Worm (Caenorhabditis elegans) whole organism, mixed stage, embryonic: ENCODE data around the gene C15B12.2.

Experiments
- M03D4.4 ChIP-seq: sonication (generic microtip); optimal IDR thresholded peaks from 2 replicates; lab custom pipeline; 2017; ENCODE audit warnings: mild to moderate bottlenecking, missing genetic modification characterization, missing compliant biosample characterization
- blmp-1 ChIP-seq: fragments of 150-350 bp; optimal IDR thresholded peaks from 2 replicates; lab custom pipeline; 2014; ENCODE audit warnings: missing biosample characterization, missing genetic modification characterization
- ceh-43 ChIP-seq: fragments of 200-800 bp; sonication (Bioruptor generic); optimal IDR thresholded peaks from 2 replicates; lab custom pipeline; 2018; ENCODE audit warnings: mild to moderate bottlenecking, missing genetic modification characterization, moderate library complexity, missing compliant biosample characterization
- ceh-83 ChIP-seq: fragments of 200-800 bp; sonication (Bioruptor generic); optimal IDR thresholded peaks from 2 replicates; lab custom pipeline; 2018; ENCODE audit warnings: mild to moderate bottlenecking, missing genetic modification characterization, missing compliant biosample characterization
- ces-1 ChIP-seq: fragments of 150-350 bp; optimal IDR thresholded peaks from 2 replicates; lab custom pipeline; 2014; ENCODE audit warnings: missing biosample characterization, missing genetic modification reagents, missing genetic modification characterization
- cnd-1 ChIP-seq: fragments of 200-800 bp; sonication (Bioruptor generic); optimal IDR thresholded peaks from 2 replicates; lab custom pipeline; 2018; ENCODE audit warnings: mild to moderate bottlenecking, missing genetic modification characterization, missing compliant biosample characterization
- drap-1 ChIP-seq: fragments of 200-800 bp; sonication (Bioruptor generic); optimal IDR thresholded peaks from 3 replicates; lab custom pipeline; 2018; ENCODE audit warnings: mild to moderate bottlenecking, missing genetic modification characterization, missing compliant biosample characterization
- elt-1 ChIP-seq: sonication (generic microtip); optimal IDR thresholded peaks from 2 replicates; lab custom pipeline; 2017; ENCODE audit warnings: missing genetic modification characterization, mild to moderate bottlenecking, missing compliant biosample characterization, antibody characterized with exemption, moderate library complexity, borderline replicate concordance; ENCODE audit not compliant: insufficient read depth
- ham-2 ChIP-seq: fragments of 200-800 bp; sonication (Bioruptor generic); optimal IDR thresholded peaks from 2 replicates; lab custom pipeline; 2018; ENCODE audit warnings: mild to moderate bottlenecking, missing genetic modification characterization, missing compliant biosample characterization
- hlh-1 ChIP-seq: fragments of 150-350 bp; optimal IDR thresholded peaks from 2 replicates; lab custom pipeline; 2014; ENCODE audit warnings: missing biosample characterization, missing genetic modification reagents, missing genetic modification characterization
- lin-13 ChIP-seq: fragments of 150-350 bp; optimal IDR thresholded peaks from 2 replicates; lab custom pipeline; 2014; ENCODE audit warnings: missing biosample characterization, missing genetic modification characterization
- lin-32 ChIP-seq: fragments of 200-800 bp; sonication (Bioruptor generic); optimal IDR thresholded peaks from 2 replicates; lab custom pipeline; 2018; ENCODE audit warnings: mild to moderate bottlenecking, missing genetic modification characterization, missing compliant biosample characterization
- mep-1 ChIP-seq: fragments of 150-350 bp; optimal IDR thresholded peaks from 2 replicates; lab custom pipeline; 2017; ENCODE audit warnings: missing biosample characterization, missing genetic modification reagents, missing genetic modification characterization, inconsistent platforms
- mls-2 ChIP-seq: sonication (generic microtip); optimal IDR thresholded peaks from 2 replicates; lab custom pipeline; 2016; ENCODE audit warnings: mild to moderate bottlenecking, missing genetic modification characterization, moderate library complexity, missing compliant biosample characterization
- nhr-12 ChIP-seq: fragments of 150-350 bp; optimal IDR thresholded peaks from 2 replicates; lab custom pipeline; 2014; ENCODE audit warnings: missing biosample characterization, missing genetic modification characterization
- nhr-28 ChIP-seq: fragments of 150-350 bp; optimal IDR thresholded peaks from 2 replicates; lab custom pipeline; 2014; ENCODE audit warnings: missing biosample characterization, missing genetic modification characterization
- nhr-76 ChIP-seq: sonication (generic microtip); optimal IDR thresholded peaks from 2 replicates; lab custom pipeline; 2017; ENCODE audit warnings: missing biosample characterization, missing genetic modification characterization
- sem-2 ChIP-seq: fragments of 200-800 bp; sonication (Bioruptor generic); optimal IDR thresholded peaks from 2 replicates; lab custom pipeline; 2018; ENCODE audit warnings: mild to moderate bottlenecking, missing genetic modification characterization, missing compliant biosample characterization
- snpc-4 ChIP-seq: fragments of 150-350 bp; optimal IDR thresholded peaks from 2 replicates; lab custom pipeline; 2014; ENCODE audit warnings: missing biosample characterization, missing genetic modification characterization
- sptf-1 ChIP-seq: sonication (generic microtip); optimal IDR thresholded peaks from 2 replicates; lab custom pipeline; 2017; ENCODE audit warnings: mild to moderate bottlenecking, missing genetic modification characterization, moderate library complexity, missing compliant biosample characterization
- tbx-8 ChIP-seq: fragments of 200-800 bp; sonication (Bioruptor generic); optimal IDR thresholded peaks from 2 replicates; lab custom pipeline; 2018; ENCODE audit warnings: mild to moderate bottlenecking, missing genetic modification characterization, moderate library complexity, missing compliant biosample characterization
- unc-62 ChIP-seq: fragments of 150-350 bp; optimal IDR thresholded peaks from 2 replicates; lab custom pipeline; 2014; ENCODE audit warnings: missing biosample characterization, missing genetic modification reagents, missing genetic modification characterization
- zip-8 ChIP-seq: fragments of 150-350 bp; optimal IDR thresholded peaks from 2 replicates; lab custom pipeline; 2014; ENCODE audit warnings: missing biosample characterization, missing genetic modification characterization
- ztf-11 ChIP-seq: fragments of 150-350 bp; optimal IDR thresholded peaks from 2 replicates; lab custom pipeline; 2014; ENCODE audit warnings: missing biosample characterization, missing genetic modification characterization

The C15B12.2 gene

ce11 chrX:6462995-6463462 is at the start of gene C15B12.2:
Gene C15B12.2 (plus strand): TSS chrX:6463412.
- no peak for TF ChIP-seq ztf-11
- no peak for TF ChIP-seq mep-1 (tag; lab: Kevin White, UChicago)
- no peak for TF ChIP-seq nhr-28
- TF ChIP-seq ceh-83 (GFP tag; lab: Kevin White, UChicago) = no peak

DNA sequence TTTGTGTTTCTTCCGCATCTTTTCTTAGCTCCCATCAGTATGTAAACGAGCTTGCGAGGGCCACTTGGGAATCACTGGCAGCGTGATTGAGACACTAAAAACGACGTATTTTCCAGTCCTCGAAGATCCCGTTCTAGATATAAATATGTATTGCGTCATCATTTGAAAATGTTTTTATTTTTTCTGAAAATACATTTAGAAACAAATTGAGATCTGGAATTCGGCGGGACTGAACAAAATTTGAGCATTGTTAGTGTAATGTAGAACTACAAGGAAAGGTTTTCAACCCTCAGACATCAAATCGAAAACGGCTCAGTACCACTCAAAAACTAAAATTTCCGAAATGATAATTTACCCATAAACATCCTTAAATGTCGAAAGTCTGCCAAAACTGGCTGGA is 49.6 kb upstream of the C15B12.2 start:
- TF ChIP-seq cnd-1 (tag; lab: Kevin White, UChicago) (no peak), zip-8 (tag; lab: Kevin White, UChicago) (peak; percentile 82), ceh-83 (GFP tag; lab: Kevin White, UChicago) (no peak)

- no peak for TF ChIP-seq nhr-28
- no peak for TF ChIP-seq ztf-11
- TF ChIP-seq ham-2 = peak; percentile 7
Observed at ce11 chrX:6416357-6417087, 46.7 kb upstream of the C15B12.2 start, which contains the start of gene T22E5.6. Gene T22E5.6 (minus strand): TSS chrX:6416407.

DNA sequence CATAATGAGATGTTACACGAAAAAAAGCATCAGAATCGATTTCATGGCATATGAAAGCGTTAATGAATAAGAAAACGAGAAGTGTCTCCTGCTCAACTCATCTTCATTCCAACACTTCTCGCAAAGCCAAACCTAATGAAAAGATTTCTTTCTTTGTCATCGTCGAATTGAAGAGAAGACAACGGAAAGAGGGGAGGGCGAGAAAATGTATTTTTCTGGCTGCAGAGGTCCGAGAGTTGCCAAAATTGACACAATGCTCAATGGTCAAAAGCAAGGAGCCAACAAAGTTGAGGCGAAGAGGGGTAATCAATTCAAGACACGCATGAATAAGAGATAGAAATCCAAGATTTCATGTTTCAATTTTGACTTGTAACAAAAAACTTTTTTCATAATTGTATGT is 44.1 kb upstream of the C15B12.2 start:
- TF ChIP-seq nhr-76 (tag; lab: Kevin White, UChicago) (no peak), ces-1 (GFP tag; lab: Kevin White, UChicago) (peak; percentile 71)

DNA sequence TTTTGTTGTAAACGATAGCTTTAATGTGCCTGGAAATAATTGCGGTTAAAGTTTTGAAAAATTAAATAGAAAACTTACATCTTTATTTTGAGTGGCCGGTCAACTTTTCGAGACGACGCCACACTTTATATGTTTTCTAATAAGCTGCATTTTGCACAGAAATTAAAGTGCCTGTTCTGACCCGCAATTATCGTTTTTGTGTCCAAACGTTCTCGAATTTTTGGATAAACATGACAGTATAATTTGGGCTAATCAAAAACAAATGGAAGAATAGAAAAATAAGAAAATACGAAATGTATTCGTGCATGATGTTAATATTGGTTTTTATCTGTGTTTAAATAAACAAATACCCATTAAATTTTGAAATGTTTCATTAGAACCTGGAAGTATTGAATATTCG is 42.5 kb upstream of the C15B12.2 start, which contains the start of gene K10C2.12:
TSS of gene K10C2.12 (minus strand) at position 101 of the 400 bp plus-strand sequence.
- TF ChIP-seq sem-2 (GFP tag; lab: Kevin White, UChicago) (no peak), sptf-1 (tag; lab: Kevin White, UChicago) (no peak), ceh-43 (GFP tag; lab: Kevin White, UChicago) (no peak), unc-62 (GFP tag; lab: Kevin White, UChicago) (no peak), hlh-1 (tag; lab: Kevin White, UChicago) (no peak), elt-1 (no peak), ceh-83 (GFP tag; lab: Kevin White, UChicago) (no peak), ham-2 (no peak), M03D4.4 (tag; lab: Kevin White, UChicago) (no peak), nhr-12 (tag; lab: Kevin White, UChicago) (no peak)
- TF ChIP-seq, all 35 proteins: peak for 0

DNA sequence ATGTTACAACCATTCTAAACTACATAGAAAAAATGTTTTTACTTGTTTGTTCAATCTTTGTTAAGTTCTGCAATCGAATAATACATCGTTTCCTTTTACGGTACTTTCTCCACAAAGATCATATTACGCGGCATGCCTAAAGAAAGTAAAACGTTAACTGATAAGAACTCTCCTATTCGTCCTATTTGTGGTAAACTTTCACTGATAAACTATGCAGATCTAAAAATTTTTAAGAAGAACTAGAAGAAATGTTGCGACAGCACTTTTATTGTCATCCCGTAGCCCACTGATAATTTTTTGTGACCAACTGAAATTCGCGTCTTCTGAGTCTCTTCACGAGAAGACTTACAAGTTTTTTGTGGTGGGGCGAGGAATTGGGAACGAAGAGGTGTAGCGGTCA is 36.1 kb upstream of the C15B12.2 start:
- TF ChIP-seq tbx-8 (GFP tag; lab: Kevin White, UChicago) = no peak
- no peak for TF ChIP-seq elt-1
- no peak for TF ChIP-seq snpc-4 (tag; lab: Kevin White, UChicago)
- no peak for TF ChIP-seq lin-32
- TF ChIP-seq M03D4.4 (tag; lab: Kevin White, UChicago) = no peak
- no peak for TF ChIP-seq nhr-12 (tag; lab: Kevin White, UChicago)
- no peak for TF ChIP-seq sem-2 (GFP tag; lab: Kevin White, UChicago)
- TF ChIP-seq ceh-43 (GFP tag; lab: Kevin White, UChicago) = no peak

DNA sequence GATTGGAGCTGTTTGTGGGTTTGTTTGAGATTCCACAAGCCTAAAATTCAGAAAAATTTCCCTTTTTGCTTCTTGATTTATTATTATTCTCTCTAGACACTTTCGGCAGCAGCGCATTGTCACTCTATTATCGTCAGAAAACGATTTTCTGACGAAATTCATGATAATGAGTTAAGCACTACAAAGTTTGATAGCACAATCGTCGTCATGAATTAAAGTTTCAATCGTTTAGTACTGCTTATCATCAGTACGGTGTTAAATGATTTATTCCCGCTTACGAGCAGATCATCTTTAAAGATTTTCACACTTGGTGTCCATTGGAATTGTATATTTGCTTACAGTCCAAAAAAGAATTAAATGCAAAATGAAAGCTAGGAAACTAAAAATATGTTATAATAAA is 33.7 kb upstream of the C15B12.2 start:
- no peak for TF ChIP-seq lin-13 (tag; lab: Kevin White, UChicago)
- TF ChIP-seq ztf-11 = no peak

ce11 chrX:6430510-6430909 is 32.7 kb upstream of the C15B12.2 start, which contains the start of gene ctsa-2:
Gene ctsa-2 (minus strand): TSS chrX:6430610.
- TF ChIP-seq blmp-1 (tag; lab: Kevin White, UChicago) (no peak), cnd-1 (tag; lab: Kevin White, UChicago) (no peak), nhr-12 (tag; lab: Kevin White, UChicago) (no peak)

ce11 chrX:6433688-6434087 is 29.5 kb upstream of the C15B12.2 start, which contains the start of gene K10C2.2:
Gene K10C2.2 (minus strand): TSS chrX:6433788.
- TF ChIP-seq ceh-43 (GFP tag; lab: Kevin White, UChicago) (no peak), lin-13 (tag; lab: Kevin White, UChicago) (no peak), drap-1 (no peak), mls-2 (tag; lab: Kevin White, UChicago) (no peak), elt-1 (no peak), snpc-4 (tag; lab: Kevin White, UChicago) (no peak), ces-1 (GFP tag; lab: Kevin White, UChicago) (no peak), ham-2 (no peak)
